Worm (Caenorhabditis elegans): ENCODE measurements around the gene abl-1.
A peak's percentile ranks its signal among the peaks of the same experiment; 100 is the strongest.

The abl-1 gene

ce11 chrX:10667424-10668291 lies 43.7 kb upstream of the abl-1 start (continued):
- TF ChIP-seq F57A8.1 (GFP tag; optimal IDR thresholded peaks at IDR 0.05) = no peak
- TF ChIP-seq madf-10 (tag; optimal IDR thresholded peaks at IDR 0.05) = peak; percentile 5
- TF ChIP-seq ekl-4 (GFP tag; IDR thresholded peaks at IDR 0.05) = no peak
- TF ChIP-seq lin-35 (GFP tag; optimal IDR thresholded peaks at IDR 0.05) = peak in 1 of 3 experiments; percentile 5
- TF ChIP-seq ceh-40 (GFP tag; IDR thresholded peaks at IDR 0.05) = peak; percentile 31; the same call in 1 of the 2 replicates
- TF ChIP-seq mes-4 (tag; optimal IDR thresholded peaks at IDR 0.05) = peak; percentile 50
- TF ChIP-seq rpc-1 (optimal IDR thresholded peaks at IDR 0.05) = peak; percentile 78
- peak; percentile 79 for TF ChIP-seq rpc-1 (tag; optimal IDR thresholded peaks at IDR 0.05)
- TF ChIP-seq nhr-179 (tag; optimal IDR thresholded peaks at IDR 0.05) = peak; percentile 27
- peak; percentile 48; the same call in 1 of the 2 replicates for TF ChIP-seq rcor-1 (GFP tag; IDR thresholded peaks at IDR 0.05)
- TF ChIP-seq snpc-1.3 (tag; optimal IDR thresholded peaks at IDR 0.05; ENCODE audit: insufficient read depth) = peak; percentile 54
- peak; percentile 61 for TF ChIP-seq him-1 (tag; optimal IDR thresholded peaks at IDR 0.05)
- no peak for TF ChIP-seq bed-1 (GFP tag; IDR thresholded peaks at IDR 0.05)
- TF ChIP-seq madf-6 (GFP tag; IDR thresholded peaks at IDR 0.05) = peak; percentile 22; the same call in 1 of the 2 replicates
- no peak for TF ChIP-seq egl-18 (GFP tag; IDR thresholded peaks at IDR 0.05)
- TF ChIP-seq ztf-6 (GFP tag; IDR thresholded peaks at IDR 0.05) = 0 out of 2 replicates have a peak, but pooled peaks have one; percentile 39
- TF ChIP-seq F57C9.4 (tag; optimal IDR thresholded peaks at IDR 0.05) = no peak
- 0 out of 2 replicates have a peak, but pooled peaks have one; percentile 27 for TF ChIP-seq egl-44 (GFP tag; IDR thresholded peaks at IDR 0.05)
- TF ChIP-seq attf-3 (GFP tag; conservative IDR thresholded peaks at IDR 0.05) = no peak
- TF ChIP-seq die-1 (tag; optimal IDR thresholded peaks at IDR 0.05) = peak; percentile 76

- TF ChIP-seq attf-6 (GFP tag; IDR thresholded peaks at IDR 0.05) (peak; percentile 73; the same call in 1 of the 2 replicates), ceh-91 (GFP tag; IDR thresholded peaks at IDR 0.05) (no peak), F10E7.11 (tag; optimal IDR thresholded peaks at IDR 0.05) (no peak), unc-62 (GFP tag; optimal IDR thresholded peaks at IDR 0.05) (no peak), Y79H2A.3 (GFP tag; conservative IDR thresholded peaks at IDR 0.05) (no peak), lin-26 (GFP tag; IDR thresholded peaks at IDR 0.05) (peak; percentile 90), nhr-120 (GFP tag; IDR thresholded peaks at IDR 0.05) (no peak), him-1 (tag; optimal IDR thresholded peaks at IDR 0.05) (no peak), C06A6.2 (GFP tag; conservative IDR thresholded peaks at IDR 0.05) (0 out of 2 replicates have a peak, but pooled peaks have one; percentile 21), lir-1 (GFP tag; conservative IDR thresholded peaks at IDR 0.05) (no peak), mcd-1 (GFP tag; IDR thresholded peaks at IDR 0.05) (no peak), lin-54 (GFP tag; optimal IDR thresholded peaks at IDR 0.05) (no peak), T07F8.4 (tag; optimal IDR thresholded peaks at IDR 0.05) (no peak), hsf-1 (GFP tag; IDR thresholded peaks at IDR 0.05) (no peak), F37B4.10 (GFP tag; IDR thresholded peaks at IDR 0.05) (no peak), sptf-2 (GFP tag; optimal IDR thresholded peaks at IDR 0.05) (no peak), F52B5.7 (tag; optimal IDR thresholded peaks at IDR 0.05) (no peak), nhr-179 (tag; optimal IDR thresholded peaks at IDR 0.05) (no peak), rec-8 (tag; optimal IDR thresholded peaks at IDR 0.05) (peak in 1 of 2 experiments; percentile 73), snpc-1.3 (tag; optimal IDR thresholded peaks at IDR 0.05; ENCODE audit: insufficient read depth) (peak; percentile 30), akir-1 (GFP tag; optimal IDR thresholded peaks at IDR 0.05) (no peak), atf-7 (tag; optimal IDR thresholded peaks at IDR 0.05) (no peak), B0019.2 (GFP tag; conservative IDR thresholded peaks at IDR 0.05) (0 out of 2 replicates have a peak, but pooled peaks have one; percentile 22), F57C9.4 (tag; optimal IDR thresholded peaks at IDR 0.05) (no peak), bed-2 (GFP tag; IDR thresholded peaks at IDR 0.05) (no peak), mes-4 (tag; optimal IDR thresholded peaks at IDR 0.05) (no peak), tbp1 (GFP tag; optimal IDR thresholded peaks at IDR 0.05) (peak; percentile 88), lin-40 (tag; optimal IDR thresholded peaks at IDR 0.05) (no peak), sea-2 (GFP tag; IDR thresholded peaks at IDR 0.05) (no peak), cebp-2 (GFP tag; IDR thresholded peaks at IDR 0.05) (no peak), ztf-25 (GFP tag; IDR thresholded peaks at IDR 0.05) (peak; percentile 74; the same call in 1 of the 2 replicates)
These were observed 42.9 kb upstream of the abl-1 start for ce11 chrX:10666871-10667270.
